Fruit fly (Drosophila melanogaster): ENCODE data around the gene CG33177.

The CG33177 gene

DNA sequence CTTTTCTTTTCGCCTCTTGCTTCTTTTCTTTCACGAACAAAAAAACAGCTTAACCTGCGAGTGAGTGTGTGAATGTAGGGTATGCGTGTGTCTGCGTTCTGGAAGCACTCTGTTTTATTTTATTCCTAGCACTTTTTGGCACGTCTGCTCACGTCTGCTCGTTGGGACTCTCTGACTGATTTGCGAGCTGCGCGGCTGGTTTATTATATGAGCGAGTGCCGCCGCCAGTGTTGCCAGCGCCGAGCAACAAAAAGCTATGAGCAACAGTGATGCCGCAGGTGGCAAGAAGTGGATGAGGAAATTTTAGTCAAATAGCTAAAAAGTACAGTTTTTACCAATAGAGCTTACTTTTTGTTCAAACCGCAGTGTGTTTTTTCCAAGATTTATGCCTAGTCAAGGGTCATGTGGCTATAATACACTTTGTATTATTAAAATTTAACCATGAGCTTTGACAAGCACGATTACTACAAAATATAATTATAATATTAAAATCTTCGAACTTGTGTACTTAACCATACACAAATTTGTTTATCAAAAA, 5.1 kb upstream of the CG33177 start, which contains the start of gene Lsd-2 (continued):
- no peak for TF ChIP-seq CG1832 (GFP tag; optimal IDR thresholded peaks at IDR 0.05)
- peak; percentile 75 for TF ChIP-seq nom (GFP tag; optimal IDR thresholded peaks at IDR 0.05)
- TF ChIP-seq CG4360 (GFP tag; IDR thresholded peaks at IDR 0.05) = no peak
- no peak for TF ChIP-seq bab2 (GFP tag; optimal IDR thresholded peaks at IDR 0.05)
- no peak for TF ChIP-seq Hr3 (GFP tag; optimal IDR thresholded peaks at IDR 0.05)
- TF ChIP-seq CG4730 (GFP tag; IDR thresholded peaks at IDR 0.05) = no peak
- no peak for TF ChIP-seq Hr78 (GFP tag; optimal IDR thresholded peaks at IDR 0.05)
- TF ChIP-seq CG9797 (GFP tag; optimal IDR thresholded peaks at IDR 0.05) = no peak
- no peak for TF ChIP-seq CG18011 (GFP tag; optimal IDR thresholded peaks at IDR 0.05)
- no peak for TF ChIP-seq CG11398 (GFP tag; optimal IDR thresholded peaks at IDR 0.05)
- no peak for TF ChIP-seq Dll (GFP tag; IDR thresholded peaks at IDR 0.05; ENCODE audit: partially characterized antibody)
- TF ChIP-seq bigmax (GFP tag; optimal IDR thresholded peaks at IDR 0.05) = no peak
- TF ChIP-seq ttk (GFP tag; IDR thresholded peaks at IDR 0.05) = no peak
- TF ChIP-seq D19B (GFP tag; optimal IDR thresholded peaks at IDR 0.05) = peak; percentile 45
- no peak for TF ChIP-seq CG12942 (GFP tag; optimal IDR thresholded peaks at IDR 0.05)
- peak; percentile 48; the same call in 1 of the 2 replicates for TF ChIP-seq slbo (GFP tag; IDR thresholded peaks at IDR 0.05)
- TF ChIP-seq sna (GFP tag; IDR thresholded peaks at IDR 0.05; ENCODE audit: partially characterized antibody) = no peak
- peak; percentile 43 for TF ChIP-seq CoRest (tag; optimal IDR thresholded peaks at IDR 0.05)
- TF ChIP-seq Dip3 (GFP tag; optimal IDR thresholded peaks at IDR 0.05) = peak; percentile 28
- TF ChIP-seq trh (GFP tag; optimal IDR thresholded peaks at IDR 0.05) = no peak
- peak; percentile 27 for TF ChIP-seq ftz-f1 (GFP tag; optimal IDR thresholded peaks at IDR 0.05)
- no peak for TF ChIP-seq CG12219 (GFP tag; optimal IDR thresholded peaks at IDR 0.05)
- TF ChIP-seq lab (GFP tag; optimal IDR thresholded peaks at IDR 0.05) = peak; percentile 63
- no peak for TF ChIP-seq cad (GFP tag; optimal IDR thresholded peaks at IDR 0.05)
- TF ChIP-seq Gug (GFP tag; IDR thresholded peaks at IDR 0.05) = peak; percentile 17; the same call in 1 of the 4 replicates
- TF ChIP-seq oc (tag; optimal IDR thresholded peaks at IDR 0.05) = peak; percentile 38
- no peak for TF ChIP-seq CrebB (tag; optimal IDR thresholded peaks at IDR 0.05)
- no peak for TF ChIP-seq pros (GFP tag; optimal IDR thresholded peaks at IDR 0.05)
- peak; percentile 47 for TF ChIP-seq CG15514 (GFP tag; optimal IDR thresholded peaks at IDR 0.05)
- no peak for TF ChIP-seq Lhr (GFP tag; optimal IDR thresholded peaks at IDR 0.05)
- no peak for TF ChIP-seq Bteb2 (GFP tag; optimal IDR thresholded peaks at IDR 0.05)
- no peak for TF ChIP-seq CG8388 (GFP tag; optimal IDR thresholded peaks at IDR 0.05)
- TF ChIP-seq emc (GFP tag; optimal IDR thresholded peaks at IDR 0.05) = no peak
- TF ChIP-seq hth (optimal IDR thresholded peaks at IDR 0.05) = no peak
- peak; percentile 24 for TF ChIP-seq CG18619 (GFP tag; optimal IDR thresholded peaks at IDR 0.05)
- no peak for TF ChIP-seq CG3995 (GFP tag; optimal IDR thresholded peaks at IDR 0.05)
- peak; percentile 80 for TF ChIP-seq CG9215 (GFP tag; IDR thresholded peaks at IDR 0.05)
- TF ChIP-seq Oaz (GFP tag; IDR thresholded peaks at IDR 0.05) = no peak
- no peak for TF ChIP-seq kah (GFP tag; optimal IDR thresholded peaks at IDR 0.05)
- TF ChIP-seq sug (tag; optimal IDR thresholded peaks at IDR 0.05) = peak; percentile 29
- TF ChIP-seq br (optimal IDR thresholded peaks at IDR 0.05) = no peak
- no peak for TF ChIP-seq Gsc (GFP tag; IDR thresholded peaks at IDR 0.05)
- peak; percentile 79 for TF ChIP-seq p53 (GFP tag; optimal IDR thresholded peaks at IDR 0.05)
- peak in 1 of 3 experiments; percentile 31 for TF ChIP-seq lola (GFP tag; optimal IDR thresholded peaks at IDR 0.05)
- TF ChIP-seq pan (optimal IDR thresholded peaks at IDR 0.05) = no peak
- peak in 1 of 2 experiments; percentile 46 for TF ChIP-seq pan (GFP tag; optimal IDR thresholded peaks at IDR 0.05 in 1 of 2, IDR thresholded peaks at IDR 0.05 in 1 of 2)
- TF ChIP-seq Eip74EF (GFP tag; optimal IDR thresholded peaks at IDR 0.05) = no peak
- TF ChIP-seq CG8924 (tag; optimal IDR thresholded peaks at IDR 0.05) = no peak
- peak; percentile 75 for TF ChIP-seq ci (GFP tag; IDR thresholded peaks at IDR 0.05)
- no peak for TF ChIP-seq CG12299 (tag; optimal IDR thresholded peaks at IDR 0.05)
- TF ChIP-seq pb (GFP tag; optimal IDR thresholded peaks at IDR 0.05) = no peak

Measured in whole organism, embryonic.